Worm (Caenorhabditis elegans) whole organism, L1 larva: ENCODE data around the gene K07F5.8.

Experiments used
- aly-2 ChIP-seq: fragments of 150-350 bp; optimal IDR thresholded peaks from 2 replicates; lab custom pipeline; 2014; ENCODE audit warnings: missing biosample characterization, missing genetic modification characterization
- ceh-82 ChIP-seq, 3 experiments: fragments of 150-350 bp in 1 of 3; sonication (generic microtip) in 2 of 3; optimal IDR thresholded peaks; 2 replicates each; lab custom pipeline; 2014 to 2017; ENCODE audit warnings: missing biosample characterization in 3 of 3, missing genetic modification characterization in 3 of 3
- dpl-1 ChIP-seq, 3 experiments: fragments of 150-350 bp in 2 of 3; sonication (generic microtip) in 1 of 3; optimal IDR thresholded peaks; 2 replicates each; lab custom pipeline; 2014 to 2017; ENCODE audit warnings: missing biosample characterization in 3 of 3, missing genetic modification characterization in 3 of 3, missing genetic modification reagents in 3 of 3
- egl-27 ChIP-seq, 2 experiments: fragments of 150-350 bp in 1 of 2; sonication (generic microtip); optimal IDR thresholded peaks; 3 replicates each; lab custom pipeline; 2017 to 2018; ENCODE audit warnings: missing biosample characterization in 2 of 2, missing genetic modification characterization in 2 of 2, missing genetic modification reagents in 2 of 2
- fkh-10 ChIP-seq: sonication (generic microtip); optimal IDR thresholded peaks from 2 replicates; lab custom pipeline; 2017; ENCODE audit warnings: missing biosample characterization, missing genetic modification reagents, missing genetic modification characterization
- grh-1 ChIP-seq: fragments of 200-800 bp; sonication (Bioruptor generic); IDR thresholded peaks from 2 replicates; pipeline ENCODE4 v1.3.6; 2022; ENCODE audit warnings: missing genetic modification reagents, missing genetic modification characterization, missing compliant biosample characterization
- lin-15B ChIP-seq: fragments of 150-350 bp; sonication (generic microtip); optimal IDR thresholded peaks from 3 replicates; lab custom pipeline; 2014; ENCODE audit warnings: missing biosample characterization, missing genetic modification characterization
- mdl-1 ChIP-seq, 2 experiments: fragments of 150-350 bp; optimal IDR thresholded peaks; 2 replicates each; lab custom pipeline; 2014 to 2017; ENCODE audit warnings: missing biosample characterization in 2 of 2, missing genetic modification characterization in 2 of 2, inconsistent platforms in 1 of 2
- nhr-28 ChIP-seq: fragments of 150-350 bp; optimal IDR thresholded peaks from 2 replicates; lab custom pipeline; 2014; ENCODE audit warnings: missing biosample characterization, missing genetic modification characterization
- nhr-84 ChIP-seq: sonication (generic microtip); optimal IDR thresholded peaks from 2 replicates; lab custom pipeline; 2017; ENCODE audit warnings: missing biosample characterization, missing genetic modification characterization
- nhr-85 ChIP-seq: sonication (generic microtip); peaks from one replicate; lab custom pipeline; 2016; ENCODE audit warnings: missing genetic modification characterization, inconsistent platforms, missing compliant biosample characterization
- unc-62 ChIP-seq: fragments of 150-350 bp; optimal IDR thresholded peaks from 2 replicates; lab custom pipeline; 2014; ENCODE audit warnings: missing biosample characterization, missing genetic modification reagents, missing genetic modification characterization
- xbp-1 ChIP-seq: sonication (generic microtip); optimal IDR thresholded peaks from 2 replicates; lab custom pipeline; 2016; ENCODE audit warnings: missing genetic modification characterization, missing compliant biosample characterization
- ztf-11 ChIP-seq, 2 experiments: sonication (generic microtip); optimal IDR thresholded peaks; 2 replicates each; lab custom pipeline; 2016 to 2017; ENCODE audit warnings: missing genetic modification characterization in 2 of 2, missing biosample characterization in 1 of 2, missing compliant biosample characterization in 1 of 2

DNA sequence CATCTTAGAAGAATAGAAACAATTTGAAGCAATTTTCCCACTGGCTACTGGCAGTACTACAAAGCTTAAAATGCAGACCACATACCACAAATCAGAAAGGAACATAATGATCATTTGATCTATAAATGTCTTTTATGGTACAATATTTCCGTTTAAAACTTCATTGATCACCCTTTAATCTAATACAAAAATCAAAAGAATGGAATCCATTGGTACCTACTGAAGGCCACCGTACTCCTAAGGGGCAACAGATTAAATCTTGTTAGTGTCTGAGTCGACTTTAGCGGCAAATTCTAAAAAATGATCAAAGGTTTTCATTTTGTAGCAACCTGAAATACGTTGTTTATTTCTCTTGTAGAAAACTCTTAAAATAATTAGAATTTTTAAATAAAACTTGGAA lies 22.7 kb upstream of the K07F5.8 start:
- TF ChIP-seq ceh-82 (tag; optimal IDR thresholded peaks at IDR 0.05; lab: Kevin White, UChicago) (no peak), lin-15B (no peak), xbp-1 (no peak), dpl-1 (GFP tag; optimal IDR thresholded peaks at IDR 0.05; lab: Kevin White, UChicago) (no peak), nhr-84 (no peak), aly-2 (tag; lab: Kevin White, UChicago) (no peak), fkh-10 (GFP tag; lab: Kevin White, UChicago) (no peak), grh-1 (GFP tag; lab: Robert Waterston, UW) (no peak), ztf-11 (tag; optimal IDR thresholded peaks at IDR 0.05; lab: Kevin White, UChicago) (no peak), nhr-28 (tag; lab: Kevin White, UChicago) (no peak), egl-27 (tag; optimal IDR thresholded peaks at IDR 0.05; lab: Kevin White, UChicago) (no peak), unc-62 (GFP tag; lab: Kevin White, UChicago) (no peak), nhr-85 (peak; percentile 86), mdl-1 (tag; optimal IDR thresholded peaks at IDR 0.05; lab: Kevin White, UChicago) (no peak)
